Worm (Caenorhabditis elegans) whole organism, L2 larva: Measurements from ENCODE around the gene T14A8.2.

Experiments
- R02D3.7 ChIP-seq: fragments of 150-350 bp; optimal IDR thresholded peaks from 2 replicates; lab custom pipeline; 2014; ENCODE audit warnings: missing biosample characterization, missing genetic modification characterization
- Y55F3AM.14 ChIP-seq: fragments of 200-800 bp; sonication (Bioruptor generic); optimal IDR thresholded peaks from 2 replicates; lab custom pipeline; 2018; ENCODE audit warnings: mild to moderate bottlenecking, missing genetic modification characterization, missing compliant biosample characterization
- alr-1 ChIP-seq: fragments of 150-350 bp; optimal IDR thresholded peaks from 2 replicates; lab custom pipeline; 2014; ENCODE audit warnings: missing biosample characterization, missing genetic modification characterization
- ceh-16 ChIP-seq: fragments of 150-350 bp; optimal IDR thresholded peaks from 2 replicates; lab custom pipeline; 2014; ENCODE audit warnings: missing biosample characterization, missing genetic modification characterization
- crh-2 ChIP-seq: sonication (generic microtip); optimal IDR thresholded peaks from 2 replicates; lab custom pipeline; 2017; ENCODE audit warnings: missing biosample characterization, missing genetic modification characterization
- dmd-4 ChIP-seq: sonication (generic microtip); optimal IDR thresholded peaks from 2 replicates; lab custom pipeline; 2017; ENCODE audit warnings: missing biosample characterization, missing genetic modification characterization
- egl-27 ChIP-seq: sonication (generic microtip); optimal IDR thresholded peaks from 3 replicates; lab custom pipeline; 2017; ENCODE audit warnings: missing biosample characterization, missing genetic modification reagents, missing genetic modification characterization
- elt-1 ChIP-seq: fragments of 150-350 bp; optimal IDR thresholded peaks from 2 replicates; lab custom pipeline; 2014; ENCODE audit warnings: missing biosample characterization, missing genetic modification characterization
- fos-1 ChIP-seq: fragments of 150-350 bp; optimal IDR thresholded peaks from 2 replicates; lab custom pipeline; 2014; ENCODE audit warnings: missing biosample characterization, missing genetic modification characterization
- gmeb-1 ChIP-seq: fragments of 150-350 bp; optimal IDR thresholded peaks from 2 replicates; lab custom pipeline; 2014; ENCODE audit warnings: missing biosample characterization, missing genetic modification characterization
- lin-11 ChIP-seq: fragments of 150-350 bp; sonication (generic microtip); optimal IDR thresholded peaks from 2 replicates; lab custom pipeline; 2014; ENCODE audit warnings: missing biosample characterization, missing genetic modification characterization, inconsistent platforms, mixed read lengths
- lin-13 ChIP-seq: fragments of 150-350 bp; optimal IDR thresholded peaks from 2 replicates; lab custom pipeline; 2014; ENCODE audit warnings: missing biosample characterization, missing genetic modification reagents, missing genetic modification characterization
- lin-39 ChIP-seq: fragments of 150-350 bp; optimal IDR thresholded peaks from 2 replicates; lab custom pipeline; 2014; ENCODE audit warnings: missing biosample characterization, missing genetic modification reagents, missing genetic modification characterization
- lsy-2 ChIP-seq, 2 experiments: fragments of 150-350 bp in 1 of 2; sonication (generic microtip) in 1 of 2; optimal IDR thresholded peaks; 2 replicates each; lab custom pipeline; 2014 to 2017; ENCODE audit warnings: missing biosample characterization in 2 of 2, missing genetic modification characterization in 2 of 2
- mab-5 ChIP-seq: fragments of 150-350 bp; optimal IDR thresholded peaks from 2 replicates; lab custom pipeline; 2014; ENCODE audit warnings: missing biosample characterization, missing genetic modification characterization
- mdl-1 ChIP-seq, 2 experiments: fragments of 150-350 bp in 1 of 2; sonication (generic microtip) in 1 of 2; optimal IDR thresholded peaks; 2 replicates each; lab custom pipeline; 2017; ENCODE audit warnings: missing biosample characterization in 2 of 2, missing genetic modification characterization in 2 of 2
- nhr-10 ChIP-seq: sonication (generic microtip); optimal IDR thresholded peaks from 2 replicates; lab custom pipeline; 2017; ENCODE audit warnings: missing biosample characterization, missing genetic modification characterization
- nhr-11 ChIP-seq: fragments of 150-350 bp; optimal IDR thresholded peaks from 2 replicates; lab custom pipeline; 2014; ENCODE audit warnings: missing biosample characterization, missing genetic modification characterization
- nhr-12 ChIP-seq: fragments of 150-350 bp; optimal IDR thresholded peaks from 2 replicates; lab custom pipeline; 2014; ENCODE audit warnings: missing biosample characterization, missing genetic modification characterization
- nhr-21 ChIP-seq: fragments of 150-350 bp; optimal IDR thresholded peaks from 2 replicates; lab custom pipeline; 2014; ENCODE audit warnings: missing biosample characterization, missing genetic modification characterization
- nhr-23 ChIP-seq: fragments of 150-350 bp; optimal IDR thresholded peaks from 2 replicates; lab custom pipeline; 2014; ENCODE audit warnings: missing biosample characterization, missing genetic modification reagents, missing genetic modification characterization
- nhr-25 ChIP-seq: fragments of 150-350 bp; sonication (generic microtip); optimal IDR thresholded peaks from 3 replicates; lab custom pipeline; 2014; ENCODE audit warnings: missing biosample characterization, missing genetic modification characterization
- nhr-6 ChIP-seq: fragments of 150-350 bp; optimal IDR thresholded peaks from 2 replicates; lab custom pipeline; 2014; ENCODE audit warnings: missing biosample characterization, missing genetic modification characterization
- nhr-77 ChIP-seq: fragments of 150-350 bp; optimal IDR thresholded peaks from 2 replicates; lab custom pipeline; 2014; ENCODE audit warnings: missing biosample characterization, missing genetic modification characterization
- skn-1 ChIP-seq: sonication (generic microtip); optimal IDR thresholded peaks from 2 replicates; lab custom pipeline; 2017; ENCODE audit warnings: missing biosample characterization, missing genetic modification characterization
- sma-3 ChIP-seq: sonication (generic microtip); optimal IDR thresholded peaks from 2 replicates; lab custom pipeline; 2016; ENCODE audit warnings: missing genetic modification reagents, missing genetic modification characterization, missing compliant biosample characterization
- sma-9 ChIP-seq, 2 experiments: fragments of 150-350 bp in 1 of 2; sonication (generic microtip) in 1 of 2; optimal IDR thresholded peaks; 2 replicates each; lab custom pipeline; 2014 to 2016; ENCODE audit warnings: missing genetic modification characterization in 2 of 2, mild to moderate bottlenecking in 1 of 2, missing biosample characterization in 1 of 2, missing compliant biosample characterization in 1 of 2, missing genetic modification reagents in 1 of 2, moderate library complexity in 1 of 2
- snpc-4 ChIP-seq: fragments of 150-350 bp; optimal IDR thresholded peaks from 2 replicates; lab custom pipeline; 2014; ENCODE audit warnings: missing biosample characterization, missing genetic modification characterization
- unc-62 ChIP-seq: fragments of 150-350 bp; optimal IDR thresholded peaks from 2 replicates; lab custom pipeline; 2014; ENCODE audit warnings: missing biosample characterization, missing genetic modification reagents, missing genetic modification characterization
- zag-1 ChIP-seq: fragments of 150-350 bp; optimal IDR thresholded peaks from 2 replicates; lab custom pipeline; 2014; ENCODE audit warnings: missing biosample characterization, missing genetic modification characterization
- ztf-1 ChIP-seq: fragments of 200-800 bp; sonication (Bioruptor generic); conservative IDR thresholded peaks from 2 replicates; pipeline ENCODE4 v1.3.6; 2022; ENCODE audit warnings: missing genetic modification characterization, missing compliant biosample characterization
- ztf-11 ChIP-seq: sonication (generic microtip); optimal IDR thresholded peaks from 2 replicates; lab custom pipeline; 2017; ENCODE audit warnings: missing biosample characterization, missing genetic modification characterization
- ztf-4 ChIP-seq: fragments of 150-350 bp; optimal IDR thresholded peaks from 2 replicates; lab custom pipeline; 2014; ENCODE audit warnings: missing biosample characterization, missing genetic modification characterization

T14A8.2 gene

ce11 chrIV:7803250-7803649 lies 19.2 kb downstream of the T14A8.2 start, which contains the start of gene C33H5.16:
Gene C33H5.16, minus strand, starts transcription at chrIV:7803350.
- TF ChIP-seq nhr-25 (tag; lab: Kevin White, UChicago) = no peak
- TF ChIP-seq lin-13 (GFP tag; lab: Kevin White, UChicago) = no peak
- no peak for TF ChIP-seq nhr-6 (tag; lab: Kevin White, UChicago)
- no peak for TF ChIP-seq nhr-23 (tag; lab: Kevin White, UChicago)
- TF ChIP-seq R02D3.7 = no peak
- no peak for TF ChIP-seq egl-27 (tag; lab: Kevin White, UChicago)
- no peak for TF ChIP-seq nhr-77 (tag; lab: Kevin White, UChicago)
- TF ChIP-seq dmd-4 (tag; lab: Kevin White, UChicago) = no peak
- no peak for TF ChIP-seq alr-1 (tag; lab: Kevin White, UChicago)
- TF ChIP-seq ceh-16 (tag; lab: Kevin White, UChicago) = no peak
- no peak for TF ChIP-seq nhr-11 (tag; lab: Kevin White, UChicago)
- no peak for TF ChIP-seq elt-1 (tag; lab: Kevin White, UChicago)
- TF ChIP-seq lsy-2 (tag; optimal IDR thresholded peaks at IDR 0.05; lab: Kevin White, UChicago) = no peak
- no peak for TF ChIP-seq sma-3 (GFP tag; lab: Kevin White, UChicago)
- TF ChIP-seq ztf-4 = no peak
- no peak for TF ChIP-seq Y55F3AM.14

DNA sequence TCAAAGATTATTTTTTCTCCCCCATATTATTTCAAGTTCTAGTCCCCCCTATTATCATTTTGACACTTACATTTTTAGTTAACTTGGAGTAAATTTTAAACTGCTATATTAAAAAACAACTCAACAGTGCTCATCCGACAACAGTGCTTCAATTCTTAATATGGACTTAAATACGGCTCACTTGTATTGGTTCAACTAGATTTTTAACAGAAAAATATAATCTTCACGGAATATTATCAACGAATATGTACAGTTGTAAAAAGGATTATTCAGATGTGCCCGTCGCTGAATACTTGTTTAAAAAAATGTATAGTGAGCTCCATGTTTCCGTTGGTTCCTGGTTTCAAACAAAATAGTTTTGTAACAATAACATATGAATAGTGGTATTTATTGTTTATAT lies 22.1 kb downstream of the T14A8.2 start:
- no peak for TF ChIP-seq snpc-4 (tag; lab: Kevin White, UChicago)
- TF ChIP-seq zag-1 = no peak
- TF ChIP-seq lsy-2 (tag; optimal IDR thresholded peaks at IDR 0.05; lab: Kevin White, UChicago) = no peak
- TF ChIP-seq alr-1 (tag; lab: Kevin White, UChicago) = no peak
- no peak for TF ChIP-seq nhr-25 (tag; lab: Kevin White, UChicago)
- TF ChIP-seq fos-1 = no peak
- TF ChIP-seq nhr-11 (tag; lab: Kevin White, UChicago) = no peak
- no peak for TF ChIP-seq mdl-1 (tag; optimal IDR thresholded peaks at IDR 0.05; lab: Kevin White, UChicago)
- no peak for TF ChIP-seq nhr-6 (tag; lab: Kevin White, UChicago)
- no peak for TF ChIP-seq ztf-4
- TF ChIP-seq R02D3.7 = no peak
- TF ChIP-seq nhr-77 (tag; lab: Kevin White, UChicago) = no peak
- TF ChIP-seq nhr-10 = no peak
- TF ChIP-seq, all 48 proteins: peak for 0

ce11 chrIV:7796432-7797113 lies 25.9 kb downstream of the T14A8.2 start, which contains the start of gene sgo-1:
Gene sgo-1, minus strand, starts transcription at chrIV:7796482.
- TF ChIP-seq unc-62 (GFP tag; lab: Kevin White, UChicago) = no peak
- TF ChIP-seq fos-1 = no peak
- TF ChIP-seq nhr-21 (tag; lab: Kevin White, UChicago) = no peak
- TF ChIP-seq lin-11 (tag; lab: Kevin White, UChicago) = no peak
- no peak for TF ChIP-seq skn-1 (tag; lab: Kevin White, UChicago)
- TF ChIP-seq ztf-11 (tag; lab: Kevin White, UChicago) = no peak
- TF ChIP-seq mab-5 (tag; lab: Kevin White, UChicago) = no peak
- TF ChIP-seq alr-1 (tag; lab: Kevin White, UChicago) = no peak
- TF ChIP-seq, all 48 proteins: peak for 0

ce11 chrIV:7794709-7795108 lies 27.7 kb downstream of the T14A8.2 start, which contains the start of gene ntp-1:
Gene ntp-1, minus strand, starts transcription at chrIV:7794809.
- no peak for TF ChIP-seq mdl-1 (tag; optimal IDR thresholded peaks at IDR 0.05; lab: Kevin White, UChicago)
- TF ChIP-seq dmd-4 (tag; lab: Kevin White, UChicago) = no peak
- TF ChIP-seq nhr-12 = no peak
- TF ChIP-seq gmeb-1 (tag; lab: Kevin White, UChicago) = no peak
- TF ChIP-seq ztf-4 = no peak
- TF ChIP-seq crh-2 (tag; lab: Kevin White, UChicago) = no peak
- no peak for TF ChIP-seq nhr-25 (tag; lab: Kevin White, UChicago)
- TF ChIP-seq lin-39 (tag; lab: Kevin White, UChicago) = no peak
- TF ChIP-seq ztf-1 (GFP tag; lab: Robert Waterston, UW) = no peak
- no peak for TF ChIP-seq nhr-10
- TF ChIP-seq ceh-16 (tag; lab: Kevin White, UChicago) = no peak
- TF ChIP-seq sma-9 (GFP tag; optimal IDR thresholded peaks at IDR 0.05; lab: Kevin White, UChicago) = no peak
- no peak for TF ChIP-seq sma-9 (tag; optimal IDR thresholded peaks at IDR 0.05; lab: Kevin White, UChicago)
- no peak for TF ChIP-seq ztf-11 (tag; lab: Kevin White, UChicago)
